Worm (Caenorhabditis elegans) whole organism, L1 larva: Measurements from ENCODE around the gene Y42H9AR.4.
A peak's percentile ranks its signal among the peaks of the same experiment; 100 is the strongest.

Experiments
- C04F5.9 ChIP-seq: sonication (generic microtip); optimal IDR thresholded peaks from 2 replicates; lab custom pipeline; 2016; ENCODE audit warnings: missing genetic modification characterization, missing compliant biosample characterization
- C16A3.4 ChIP-seq: fragments of 150-350 bp; optimal IDR thresholded peaks from 2 replicates; lab custom pipeline; 2014; ENCODE audit warnings: missing biosample characterization, missing genetic modification characterization
- C34B4.2 ChIP-seq: sonication (generic microtip); optimal IDR thresholded peaks from 2 replicates; lab custom pipeline; 2017; ENCODE audit warnings: mild to moderate bottlenecking, missing genetic modification characterization, missing compliant biosample characterization
- F16B12.6 ChIP-seq: fragments of 150-350 bp; optimal IDR thresholded peaks from 2 replicates; lab custom pipeline; 2014; ENCODE audit warnings: missing biosample characterization, missing genetic modification characterization
- alr-1 ChIP-seq: fragments of 200-800 bp; sonication (Bioruptor generic); optimal IDR thresholded peaks from 2 replicates; lab custom pipeline; 2018; ENCODE audit warnings: borderline replicate concordance, mild to moderate bottlenecking, missing genetic modification characterization, missing compliant biosample characterization
- blmp-1 ChIP-seq: fragments of 150-350 bp; optimal IDR thresholded peaks from 2 replicates; lab custom pipeline; 2014; ENCODE audit warnings: missing biosample characterization, missing genetic modification characterization
- ceh-82 ChIP-seq, 3 experiments: fragments of 150-350 bp in 1 of 3; sonication (generic microtip) in 2 of 3; optimal IDR thresholded peaks; 2 replicates each; lab custom pipeline; 2014 to 2017; ENCODE audit warnings: missing biosample characterization in 3 of 3, missing genetic modification characterization in 3 of 3
- ceh-88 ChIP-seq: fragments of 200-800 bp; sonication (Bioruptor generic); IDR thresholded peaks from 2 replicates; pipeline ENCODE4 v1.3.6; 2022; ENCODE audit warnings: missing genetic modification characterization, missing compliant biosample characterization
- ceh-90 ChIP-seq: sonication (generic microtip); optimal IDR thresholded peaks from 2 replicates; lab custom pipeline; 2016; ENCODE audit warnings: missing genetic modification characterization, missing compliant biosample characterization
- dsc-1 ChIP-seq: sonication (generic microtip); optimal IDR thresholded peaks from 2 replicates; lab custom pipeline; 2016; ENCODE audit warnings: mild to moderate bottlenecking, missing genetic modification characterization, missing compliant biosample characterization
- efl-1 ChIP-seq, 4 experiments: fragments of 150-350 bp; optimal IDR thresholded peaks in 3 of 4; peaks in 1 of 4; 1 replicate in 1 of 4; 2 replicates in 3 of 4; lab custom pipeline; 2014; ENCODE audit warnings: missing biosample characterization in 2 of 4, missing genetic modification characterization in 2 of 4, missing genetic modification reagents in 2 of 4
- efl-3 ChIP-seq: fragments of 200-800 bp; sonication (Bioruptor generic); optimal IDR thresholded peaks from 2 replicates; lab custom pipeline; 2018; ENCODE audit warnings: mild to moderate bottlenecking, missing genetic modification characterization, missing compliant biosample characterization
- elt-2 ChIP-seq: sonication (generic microtip); optimal IDR thresholded peaks from 2 replicates; lab custom pipeline; 2016; ENCODE audit warnings: missing genetic modification characterization, mild to moderate bottlenecking, inconsistent platforms, missing compliant biosample characterization, missing genetic modification reagents
- elt-3 ChIP-seq, 6 experiments: fragments of 150-350 bp in 1 of 6; sonication (generic microtip); optimal IDR thresholded peaks; 2 replicates each; lab custom pipeline; 2017 to 2018; ENCODE audit warnings: missing biosample characterization in 6 of 6, missing genetic modification characterization in 6 of 6, inconsistent platforms in 1 of 6
- fkh-10 ChIP-seq: sonication (generic microtip); optimal IDR thresholded peaks from 2 replicates; lab custom pipeline; 2017; ENCODE audit warnings: missing biosample characterization, missing genetic modification reagents, missing genetic modification characterization
- fkh-8 ChIP-seq: sonication (generic microtip); optimal IDR thresholded peaks from 2 replicates; lab custom pipeline; 2016; ENCODE audit warnings: mild to moderate bottlenecking, missing genetic modification characterization, missing compliant biosample characterization
- fos-1 ChIP-seq: fragments of 150-350 bp; optimal IDR thresholded peaks from 2 replicates; lab custom pipeline; 2014; ENCODE audit warnings: missing biosample characterization, missing genetic modification characterization
- hpl-2 ChIP-seq: fragments of 150-350 bp; optimal IDR thresholded peaks from 2 replicates; lab custom pipeline; 2014; ENCODE audit warnings: missing biosample characterization, missing genetic modification reagents, missing genetic modification characterization
- lin-13 ChIP-seq: fragments of 150-350 bp; optimal IDR thresholded peaks from 2 replicates; lab custom pipeline; 2014; ENCODE audit warnings: missing biosample characterization, missing genetic modification reagents, missing genetic modification characterization
- lin-14 ChIP-seq: fragments of 200-800 bp; sonication (Bioruptor generic); optimal IDR thresholded peaks from 2 replicates; lab custom pipeline; 2018; ENCODE audit warnings: mild to moderate bottlenecking, missing genetic modification characterization, moderate library complexity, missing compliant biosample characterization
- lin-15B ChIP-seq: fragments of 150-350 bp; sonication (generic microtip); optimal IDR thresholded peaks from 3 replicates; lab custom pipeline; 2014; ENCODE audit warnings: missing biosample characterization, missing genetic modification characterization
- lin-35 ChIP-seq, 2 experiments: fragments of 150-350 bp; optimal IDR thresholded peaks; 2 replicates each; lab custom pipeline; 2014; ENCODE audit warnings: missing biosample characterization in 2 of 2, missing genetic modification characterization in 2 of 2, missing genetic modification reagents in 2 of 2
- lin-39 ChIP-seq: fragments of 150-350 bp; optimal IDR thresholded peaks from 2 replicates; lab custom pipeline; 2014; ENCODE audit warnings: missing biosample characterization, missing genetic modification reagents, missing genetic modification characterization
- lsy-2 ChIP-seq, 2 experiments: fragments of 150-350 bp; optimal IDR thresholded peaks; 2 replicates each; lab custom pipeline; 2014; ENCODE audit warnings: missing biosample characterization in 2 of 2, missing genetic modification characterization in 2 of 2
- mdl-1 ChIP-seq, 2 experiments: fragments of 150-350 bp; optimal IDR thresholded peaks; 2 replicates each; lab custom pipeline; 2014 to 2017; ENCODE audit warnings: missing biosample characterization in 2 of 2, missing genetic modification characterization in 2 of 2, inconsistent platforms in 1 of 2
- nhr-11 ChIP-seq: fragments of 150-350 bp; optimal IDR thresholded peaks from 2 replicates; lab custom pipeline; 2014; ENCODE audit warnings: missing biosample characterization, missing genetic modification characterization
- nhr-12 ChIP-seq: sonication (generic microtip); optimal IDR thresholded peaks from 2 replicates; lab custom pipeline; 2017; ENCODE audit warnings: missing biosample characterization, missing genetic modification characterization
- nhr-19 ChIP-seq: fragments of 200-800 bp; sonication (Bioruptor generic); conservative IDR thresholded peaks from 2 replicates; pipeline ENCODE4 v1.3.6; 2022; ENCODE audit warnings: missing genetic modification characterization, missing compliant biosample characterization
- nhr-20 ChIP-seq: sonication (generic microtip); optimal IDR thresholded peaks from 2 replicates; lab custom pipeline; 2016; ENCODE audit warnings: mild to moderate bottlenecking, missing genetic modification characterization, missing compliant biosample characterization
- nhr-237 ChIP-seq: fragments of 150-350 bp; optimal IDR thresholded peaks from 2 replicates; lab custom pipeline; 2014; ENCODE audit warnings: missing biosample characterization, missing genetic modification characterization
- nhr-28 ChIP-seq: fragments of 150-350 bp; optimal IDR thresholded peaks from 2 replicates; lab custom pipeline; 2014; ENCODE audit warnings: missing biosample characterization, missing genetic modification characterization
- nhr-71 ChIP-seq: sonication (generic microtip); optimal IDR thresholded peaks from 2 replicates; lab custom pipeline; 2016; ENCODE audit warnings: mild to moderate bottlenecking, missing genetic modification characterization, moderate library complexity, missing compliant biosample characterization
- nhr-76 ChIP-seq: sonication (generic microtip); optimal IDR thresholded peaks from 2 replicates; lab custom pipeline; 2017; ENCODE audit warnings: missing biosample characterization, missing genetic modification characterization
- nhr-77 ChIP-seq: fragments of 150-350 bp; optimal IDR thresholded peaks from 2 replicates; lab custom pipeline; 2014; ENCODE audit warnings: missing biosample characterization, missing genetic modification characterization
- nhr-90 ChIP-seq: sonication (generic microtip); optimal IDR thresholded peaks from 2 replicates; lab custom pipeline; 2016; ENCODE audit warnings: mild to moderate bottlenecking, missing genetic modification characterization, missing compliant biosample characterization; ENCODE audit not compliant: poor library complexity
- pax-3 ChIP-seq: fragments of 200-800 bp; sonication (Bioruptor generic); optimal IDR thresholded peaks from 2 replicates; lab custom pipeline; 2018; ENCODE audit warnings: mild to moderate bottlenecking, missing genetic modification characterization, moderate library complexity, missing compliant biosample characterization
- rnt-1 ChIP-seq: sonication (generic microtip); optimal IDR thresholded peaks from 2 replicates; lab custom pipeline; 2016; ENCODE audit warnings: mild to moderate bottlenecking, missing genetic modification characterization, moderate library complexity, missing compliant biosample characterization
- skn-1 ChIP-seq: fragments of 150-350 bp; optimal IDR thresholded peaks from 2 replicates; lab custom pipeline; 2014; ENCODE audit warnings: missing biosample characterization, missing genetic modification characterization
- snpc-4 ChIP-seq: fragments of 150-350 bp; optimal IDR thresholded peaks from 2 replicates; lab custom pipeline; 2014; ENCODE audit warnings: missing biosample characterization, missing genetic modification characterization
- snu-23 ChIP-seq: sonication (generic microtip); optimal IDR thresholded peaks from 2 replicates; lab custom pipeline; 2016; ENCODE audit warnings: missing genetic modification characterization, missing compliant biosample characterization
- sox-4 ChIP-seq: sonication (generic microtip); optimal IDR thresholded peaks from 2 replicates; lab custom pipeline; 2016; ENCODE audit warnings: missing genetic modification characterization, missing compliant biosample characterization
- sup-37 ChIP-seq: fragments of 200-800 bp; sonication (Bioruptor generic); optimal IDR thresholded peaks from 2 replicates; lab custom pipeline; 2018; ENCODE audit warnings: mild to moderate bottlenecking, missing genetic modification characterization, missing compliant biosample characterization
- swsn-7 ChIP-seq: sonication (generic microtip); optimal IDR thresholded peaks from 2 replicates; lab custom pipeline; 2016; ENCODE audit warnings: missing genetic modification characterization, missing compliant biosample characterization
- tbx-2 ChIP-seq: sonication (generic microtip); optimal IDR thresholded peaks from 2 replicates; lab custom pipeline; 2016; ENCODE audit warnings: missing genetic modification characterization, missing compliant biosample characterization
- unc-130 ChIP-seq: fragments of 150-350 bp; optimal IDR thresholded peaks from 2 replicates; lab custom pipeline; 2017; ENCODE audit warnings: missing biosample characterization, missing genetic modification characterization, inconsistent platforms
- unc-30 ChIP-seq: sonication (generic microtip); optimal IDR thresholded peaks from 2 replicates; lab custom pipeline; 2017; ENCODE audit warnings: missing biosample characterization, missing genetic modification characterization
- unc-86 ChIP-seq: sonication (generic microtip); optimal IDR thresholded peaks from 2 replicates; lab custom pipeline; 2016; ENCODE audit warnings: missing genetic modification characterization, missing compliant biosample characterization
- unc-98 ChIP-seq: fragments of 200-800 bp; sonication (Bioruptor generic); IDR thresholded peaks from 2 replicates; pipeline ENCODE4 v1.3.6; 2022; ENCODE audit warnings: missing genetic modification characterization, missing compliant biosample characterization
- vab-15 ChIP-seq: sonication (generic microtip); optimal IDR thresholded peaks from 2 replicates; lab custom pipeline; 2017; ENCODE audit warnings: missing genotype, mild to moderate bottlenecking, missing genetic modification characterization, missing compliant biosample characterization
- xbp-1 ChIP-seq: sonication (generic microtip); optimal IDR thresholded peaks from 2 replicates; lab custom pipeline; 2016; ENCODE audit warnings: missing genetic modification characterization, missing compliant biosample characterization
- zag-1 ChIP-seq: fragments of 150-350 bp; optimal IDR thresholded peaks from 2 replicates; lab custom pipeline; 2014; ENCODE audit warnings: missing biosample characterization, missing genetic modification characterization
- zip-4 ChIP-seq: fragments of 200-800 bp; sonication (Bioruptor generic); optimal IDR thresholded peaks from 2 replicates; lab custom pipeline; 2018; ENCODE audit warnings: mild to moderate bottlenecking, missing genetic modification characterization, moderate library complexity, missing compliant biosample characterization
- ztf-11 ChIP-seq, 2 experiments: sonication (generic microtip); optimal IDR thresholded peaks; 2 replicates each; lab custom pipeline; 2016 to 2017; ENCODE audit warnings: missing genetic modification characterization in 2 of 2, missing biosample characterization in 1 of 2, missing compliant biosample characterization in 1 of 2
- ztf-4 ChIP-seq: fragments of 150-350 bp; optimal IDR thresholded peaks from 2 replicates; lab custom pipeline; 2014; ENCODE audit warnings: missing biosample characterization, missing genetic modification characterization

Y42H9AR.4 gene

DNA sequence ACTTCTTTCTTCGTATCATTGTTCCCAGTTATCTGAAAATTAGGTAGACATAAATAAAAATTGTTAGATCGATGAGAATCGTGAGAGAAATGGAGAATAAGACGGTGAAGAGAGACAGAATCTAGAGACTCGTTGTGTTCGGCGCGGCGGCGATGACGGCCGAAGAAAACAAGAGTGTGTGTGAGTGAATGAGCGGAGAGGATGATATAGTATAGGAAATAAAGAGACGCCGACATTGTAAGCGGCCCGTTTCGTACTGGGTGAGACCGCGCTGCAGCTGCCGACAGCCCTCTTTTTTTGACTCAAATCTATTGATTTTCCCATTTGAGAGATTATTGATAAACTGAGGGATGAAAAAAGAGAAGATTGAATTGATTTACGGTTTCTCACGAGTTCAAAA lies at the start of gene Y42H9AR.4:
TSS of gene Y42H9AR.4 (minus strand) at position 32 of the 400 bp plus-strand sequence.
- no peak for TF ChIP-seq unc-130
- peak; percentile 16 for TF ChIP-seq nhr-11 (tag; lab: Kevin White, UChicago)
- TF ChIP-seq lin-35 (GFP tag; optimal IDR thresholded peaks at IDR 0.05; lab: Kevin White, UChicago), result peak in 1 of 2 experiments; percentile 8
- no peak for TF ChIP-seq xbp-1 (tag; lab: Kevin White, UChicago)
- no peak for TF ChIP-seq ceh-90 (tag; lab: Kevin White, UChicago)
- TF ChIP-seq lin-15B (tag; lab: Kevin White, UChicago), result no peak
- peak; percentile 56 for TF ChIP-seq blmp-1
- TF ChIP-seq nhr-71 (tag; lab: Kevin White, UChicago), result peak; percentile 30
- TF ChIP-seq nhr-12 (tag; lab: Kevin White, UChicago), result no peak
- no peak for TF ChIP-seq sox-4 (tag; lab: Kevin White, UChicago)
- TF ChIP-seq elt-3 (tag; optimal IDR thresholded peaks at IDR 0.05; lab: Kevin White, UChicago), result no peak
- TF ChIP-seq zip-4 (GFP tag; lab: Kevin White, UChicago), result no peak
- TF ChIP-seq alr-1 (tag; lab: Kevin White, UChicago), result no peak
- no peak for TF ChIP-seq lin-13 (GFP tag; lab: Kevin White, UChicago)
- no peak for TF ChIP-seq fkh-10 (GFP tag; lab: Kevin White, UChicago)
- peak in 1 of 3 experiments; percentile 38 for TF ChIP-seq ceh-82 (tag; optimal IDR thresholded peaks at IDR 0.05; lab: Kevin White, UChicago)
- TF ChIP-seq lsy-2 (tag; optimal IDR thresholded peaks at IDR 0.05; lab: Kevin White, UChicago), result peak; percentile 13
- peak; percentile 38 for TF ChIP-seq nhr-20 (tag; lab: Kevin White, UChicago)
- peak in 1 of 2 experiments; percentile 3 for TF ChIP-seq mdl-1 (tag; optimal IDR thresholded peaks at IDR 0.05; lab: Kevin White, UChicago)
- peak; percentile 36 for TF ChIP-seq F16B12.6
- TF ChIP-seq nhr-77 (tag; lab: Kevin White, UChicago), result no peak
- TF ChIP-seq skn-1 (tag; lab: Kevin White, UChicago), result peak; percentile 22
- no peak for TF ChIP-seq nhr-28 (tag; lab: Kevin White, UChicago)
- TF ChIP-seq fos-1, result no peak
- TF ChIP-seq tbx-2, result no peak
- no peak for TF ChIP-seq vab-15 (tag; lab: Kevin White, UChicago)
- TF ChIP-seq ceh-88 (GFP tag; lab: Robert Waterston, UW), result no peak
- TF ChIP-seq snu-23, result peak; percentile 57
- no peak for TF ChIP-seq snpc-4 (tag; lab: Kevin White, UChicago)
- no peak for TF ChIP-seq nhr-237 (tag; lab: Kevin White, UChicago)
- TF ChIP-seq C04F5.9 (tag; lab: Kevin White, UChicago), result no peak
- peak; percentile 80 for TF ChIP-seq lin-14 (GFP tag; lab: Kevin White, UChicago)
- no peak for TF ChIP-seq pax-3 (tag; lab: Kevin White, UChicago)
- TF ChIP-seq unc-30, result no peak
- no peak for TF ChIP-seq C16A3.4 (tag; lab: Kevin White, UChicago)
- peak; percentile 4 for TF ChIP-seq fkh-8 (tag; lab: Kevin White, UChicago)
- no peak for TF ChIP-seq unc-98 (GFP tag; lab: Robert Waterston, UW)
- no peak for TF ChIP-seq elt-2 (tag; lab: Kevin White, UChicago)
- TF ChIP-seq sup-37 (GFP tag; lab: Kevin White, UChicago), result no peak
- peak; percentile 43 for TF ChIP-seq rnt-1
- TF ChIP-seq C34B4.2 (tag; lab: Kevin White, UChicago), result no peak
- peak in 1 of 2 experiments; percentile 16 for TF ChIP-seq efl-1 (optimal IDR thresholded peaks at IDR 0.05; lab: Kevin White, UChicago)
- TF ChIP-seq efl-1 (GFP tag; optimal IDR thresholded peaks at IDR 0.05 in 1 of 2; lab: Kevin White, UChicago), result peak in 1 of 2 experiments; percentile 73
- TF ChIP-seq dsc-1 (tag; lab: Kevin White, UChicago), result no peak
- TF ChIP-seq nhr-90, result no peak
- no peak for TF ChIP-seq ztf-11 (tag; optimal IDR thresholded peaks at IDR 0.05; lab: Kevin White, UChicago)
- TF ChIP-seq unc-86, result no peak
- no peak for TF ChIP-seq swsn-7 (tag; lab: Kevin White, UChicago)
- no peak for TF ChIP-seq ztf-4 (tag; lab: Kevin White, UChicago)
- no peak for TF ChIP-seq lin-39 (tag; lab: Kevin White, UChicago)
- no peak for TF ChIP-seq efl-3
- TF ChIP-seq nhr-19 (GFP tag; lab: Robert Waterston, UW), result no peak
- no peak for TF ChIP-seq nhr-76 (tag; lab: Kevin White, UChicago)
- no peak for TF ChIP-seq hpl-2 (GFP tag; lab: Kevin White, UChicago)
- TF ChIP-seq zag-1 (tag; lab: Kevin White, UChicago), result no peak
